Fruit fly (Drosophila melanogaster) whole organism, larva: ENCODE data around the gene topi.

Source experiments
- noc ChIP-seq: fragments of 200-800 bp; sonication (Bioruptor generic); optimal IDR thresholded peaks from 3 replicates; lab custom pipeline; 2019; ENCODE audit warnings: missing biosample characterization, mild to moderate bottlenecking, missing genetic modification characterization, moderate library complexity

topi gene

dm6 chr3R:9759360-9760191, 15.3 kb upstream of the topi start, which contains the start of gene Mpi:
Gene Mpi, plus strand, starts transcription at chr3R:9759622.
- TF ChIP-seq noc (tag; lab: Kevin White, UChicago): no peak

dm6 chr3R:9762955-9763931, 11.7 kb upstream of the topi start, which contains the start of the genes Snap24 and CG8478:
Gene Snap24, minus strand, starts transcription at chr3R:9763150.
Gene CG8478, plus strand, starts transcription at chr3R:9763650.
- no peak for TF ChIP-seq noc (tag; lab: Kevin White, UChicago)

dm6 chr3R:9767620-9768592, 7.0 kb upstream of the topi start, which contains the start of gene Naa80:
Gene Naa80, plus strand, starts transcription at chr3R:9767834.
- TF ChIP-seq noc (tag; lab: Kevin White, UChicago): peak; percentile 49

dm6 chr3R:9768884-9769283, 6.0 kb upstream of the topi start, which contains the start of gene MED6:
Gene MED6, minus strand, starts transcription at chr3R:9768984.
- TF ChIP-seq noc (tag; lab: Kevin White, UChicago): no peak

- no peak for TF ChIP-seq noc (tag; lab: Kevin White, UChicago)
Observed at dm6 chr3R:9770127-9770526, 4.8 kb upstream of the topi start.

- TF ChIP-seq noc (tag; lab: Kevin White, UChicago): peak; percentile 97
Observed at dm6 chr3R:9771519-9771972, 3.4 kb upstream of the topi start, which contains the start of gene CG9471. Gene CG9471, minus strand, starts transcription at chr3R:9771542.

dm6 chr3R:9774147-9774546, 774 bp upstream of the topi start, which contains the start of gene Whamy:
Gene Whamy, minus strand, starts transcription at chr3R:9774419.
- peak; percentile 73 for TF ChIP-seq noc (tag; lab: Kevin White, UChicago)

dm6 chr3R:9777941-9778360, 3.0 kb downstream of the topi start, which contains the start of gene RpS29:
Gene RpS29, plus strand, starts transcription at chr3R:9778042.
- TF ChIP-seq noc (tag; lab: Kevin White, UChicago): peak; percentile 73

dm6 chr3R:9779764-9780163, 4.8 kb downstream of the topi start, which contains the start of gene CG12947:
Gene CG12947, plus strand, starts transcription at chr3R:9780064.
- TF ChIP-seq noc (tag; lab: Kevin White, UChicago): no peak

dm6 chr3R:9783240-9783917, 8.5 kb downstream of the topi start:
- no peak for TF ChIP-seq noc (tag; lab: Kevin White, UChicago)

- TF ChIP-seq noc (tag; lab: Kevin White, UChicago): no peak
Observed at dm6 chr3R:9784341-9785062, 9.6 kb downstream of the topi start, which contains the start of the genes MtnA and CG8500. Gene MtnA, minus strand, starts transcription at chr3R:9784370. Gene CG8500, plus strand, starts transcription at chr3R:9784653.

- peak; percentile 50 for TF ChIP-seq noc (tag; lab: Kevin White, UChicago)
Observed at dm6 chr3R:9791177-9791806, 16.4 kb downstream of the topi start, which contains the start of the genes CG12945 and CG8507. Gene CG12945, minus strand, starts transcription at chr3R:9791221. Gene CG8507, plus strand, starts transcription at chr3R:9791483.
